Fruit fly (Drosophila melanogaster) whole organism, prepupa: ENCODE results near the gene Tpi.
A peak's percentile ranks its signal among the peaks of the same experiment; 100 is the strongest.

Source experiments
- Blimp-1 ChIP-seq: fragments of 200-800 bp; sonication (Bioruptor generic); optimal IDR thresholded peaks from 3 replicates; lab custom pipeline; 2017; ENCODE audit warnings: missing biosample characterization, missing genetic modification characterization, mild to moderate bottlenecking, moderate library complexity, missing genetic modification reagents
- CG10631 ChIP-seq: fragments of 200-800 bp; sonication (Bioruptor generic); optimal IDR thresholded peaks from 2 replicates; lab custom pipeline; 2016; ENCODE audit warnings: missing biosample characterization, missing genetic modification characterization
- CG11294 ChIP-seq: fragments of 200-800 bp; sonication (Bioruptor generic); IDR thresholded peaks from 2 replicates; pipeline ENCODE4 v1.3.6; 2022; ENCODE audit warnings: missing biosample characterization, missing genetic modification characterization
- CG11762 ChIP-seq: fragments of 200-800 bp; sonication (Bioruptor generic); optimal IDR thresholded peaks from 3 replicates; lab custom pipeline; 2016; ENCODE audit warnings: missing biosample characterization, missing genetic modification characterization; ENCODE audit not compliant: insufficient read depth
- CG11902 ChIP-seq: fragments of 200-800 bp; sonication (Bioruptor generic); optimal IDR thresholded peaks from 3 replicates; lab custom pipeline; 2016; ENCODE audit warnings: missing biosample characterization, missing genetic modification characterization
- CG15336 ChIP-seq: fragments of 200-800 bp; sonication (Bioruptor generic); IDR thresholded peaks from 2 replicates; pipeline ENCODE4 v1.3.6; 2022; ENCODE audit warnings: missing biosample characterization, missing genetic modification characterization
- CG1621 ChIP-seq: fragments of 200-800 bp; sonication (Bioruptor generic); optimal IDR thresholded peaks from 3 replicates; lab custom pipeline; 2018; ENCODE audit warnings: missing biosample characterization, mild to moderate bottlenecking, missing genetic modification characterization
- CG16779 ChIP-seq: fragments of 200-800 bp; sonication (Bioruptor generic); optimal IDR thresholded peaks from 3 replicates; lab custom pipeline; 2017; ENCODE audit warnings: missing biosample characterization, mild to moderate bottlenecking, missing genetic modification characterization
- CG3032 ChIP-seq: fragments of 200-800 bp; optimal IDR thresholded peaks from 2 replicates; lab custom pipeline; 2019; ENCODE audit warnings: missing biosample characterization, mild to moderate bottlenecking, missing genetic modification characterization, moderate library complexity
- CG31627 ChIP-seq: fragments of 200-800 bp; sonication (Bioruptor generic); optimal IDR thresholded peaks from 3 replicates; lab custom pipeline; 2016; ENCODE audit warnings: missing biosample characterization, missing genetic modification characterization
- CG32006 ChIP-seq: fragments of 200-800 bp; sonication (Bioruptor generic); optimal IDR thresholded peaks from 3 replicates; lab custom pipeline; 2017; ENCODE audit warnings: missing biosample characterization, mild to moderate bottlenecking, missing genetic modification characterization
- CG34406 ChIP-seq: fragments of 200-800 bp; sonication (Bioruptor generic); optimal IDR thresholded peaks from 3 replicates; lab custom pipeline; 2016; ENCODE audit warnings: missing biosample characterization, missing genetic modification characterization
- CG3919 ChIP-seq: fragments of 200-800 bp; sonication (Bioruptor generic); optimal IDR thresholded peaks from 3 replicates; lab custom pipeline; 2016; ENCODE audit warnings: missing biosample characterization, missing genetic modification characterization
- CG4318 ChIP-seq: fragments of 200-800 bp; sonication (Bioruptor generic); optimal IDR thresholded peaks from 3 replicates; lab custom pipeline; 2017; ENCODE audit warnings: missing biosample characterization, mild to moderate bottlenecking, missing genetic modification characterization
- CG6163 ChIP-seq: fragments of 200-800 bp; sonication (Bioruptor generic); IDR thresholded peaks from 3 replicates; pipeline ENCODE4 v1.3.6; 2022; ENCODE audit warnings: missing biosample characterization, missing genetic modification characterization
- CG6276 ChIP-seq: fragments of 200-800 bp; sonication (Bioruptor generic); optimal IDR thresholded peaks from 2 replicates; lab custom pipeline; 2017; ENCODE audit warnings: missing biosample characterization, mild to moderate bottlenecking, missing genetic modification characterization
- CG6792 ChIP-seq: fragments of 200-800 bp; sonication (Bioruptor generic); optimal IDR thresholded peaks from 3 replicates; lab custom pipeline; 2016; ENCODE audit warnings: missing biosample characterization, missing genetic modification characterization
- CG6854 ChIP-seq: fragments of 200-800 bp; sonication (Bioruptor generic); optimal IDR thresholded peaks from 2 replicates; lab custom pipeline; 2017; ENCODE audit warnings: missing biosample characterization, mild to moderate bottlenecking, missing genetic modification characterization
- CG7368 ChIP-seq: fragments of 200-800 bp; sonication (Bioruptor generic); optimal IDR thresholded peaks from 3 replicates; lab custom pipeline; 2016; ENCODE audit warnings: missing biosample characterization, missing genetic modification characterization
- CG8119 ChIP-seq: fragments of 200-800 bp; sonication (Bioruptor generic); IDR thresholded peaks from 3 replicates; pipeline ENCODE4 v1.3.6; 2022; ENCODE audit warnings: missing biosample characterization, missing genetic modification characterization
- CG8632 ChIP-seq: fragments of 200-800 bp; sonication (Bioruptor generic); optimal IDR thresholded peaks from 3 replicates; lab custom pipeline; 2016; ENCODE audit warnings: missing biosample characterization, missing genetic modification characterization
- CG9139 ChIP-seq: fragments of 200-800 bp; sonication (Bioruptor generic); optimal IDR thresholded peaks from 3 replicates; lab custom pipeline; 2017; ENCODE audit warnings: missing biosample characterization, mild to moderate bottlenecking, missing genetic modification characterization
- Eip75B ChIP-seq: fragments of 200-800 bp; sonication (Bioruptor generic); optimal IDR thresholded peaks from 3 replicates; lab custom pipeline; 2016; ENCODE audit warnings: missing biosample characterization, missing genetic modification characterization
- Eip78C ChIP-seq: fragments of 200-800 bp; sonication (Bioruptor generic); peaks from one replicate; lab custom pipeline; 2016; ENCODE audit warnings: missing biosample characterization, missing genetic modification characterization
- Eip93F ChIP-seq: fragments of 200-800 bp; sonication (Bioruptor generic); optimal IDR thresholded peaks from 2 replicates; lab custom pipeline; 2016; ENCODE audit warnings: missing biosample characterization, mild to moderate bottlenecking, missing genetic modification characterization
- Gug ChIP-seq: fragments of 200-800 bp; sonication (Bioruptor generic); IDR thresholded peaks from 2 replicates; pipeline ENCODE4 v1.3.6; 2022; ENCODE audit warnings: missing biosample characterization, missing genetic modification characterization
- Hr38 ChIP-seq: sonication (Bioruptor generic); optimal IDR thresholded peaks from 2 replicates; lab custom pipeline; 2016; ENCODE audit warnings: missing biosample characterization, missing genetic modification characterization
- Hr39 ChIP-seq: fragments of 200-800 bp; sonication (Bioruptor generic); optimal IDR thresholded peaks from 2 replicates; lab custom pipeline; 2016; ENCODE audit warnings: missing biosample characterization, missing genetic modification characterization
- Hr4 ChIP-seq: fragments of 200-800 bp; sonication (Bioruptor generic); optimal IDR thresholded peaks from 3 replicates; lab custom pipeline; 2016; ENCODE audit warnings: missing biosample characterization, missing genetic modification characterization
- Lpt ChIP-seq: fragments of 200-800 bp; sonication (Bioruptor generic); optimal IDR thresholded peaks from 3 replicates; lab custom pipeline; 2016; ENCODE audit warnings: missing biosample characterization, missing genetic modification characterization
- OdsH ChIP-seq: fragments of 200-800 bp; sonication (Bioruptor generic); optimal IDR thresholded peaks from 3 replicates; lab custom pipeline; 2016; ENCODE audit warnings: missing biosample characterization, missing genetic modification characterization
- Sox102F ChIP-seq: fragments of 200-800 bp; sonication (Bioruptor generic); optimal IDR thresholded peaks from 2 replicates; lab custom pipeline; 2016; ENCODE audit warnings: missing biosample characterization, mild to moderate bottlenecking, missing genetic modification characterization
- Sox14 ChIP-seq: fragments of 200-800 bp; sonication (Bioruptor generic); optimal IDR thresholded peaks from 3 replicates; lab custom pipeline; 2016; ENCODE audit warnings: missing biosample characterization, missing genetic modification characterization
- achi ChIP-seq: fragments of 200-800 bp; sonication (Bioruptor generic); optimal IDR thresholded peaks from 3 replicates; lab custom pipeline; 2016; ENCODE audit warnings: missing biosample characterization, missing genetic modification characterization
- acj6 ChIP-seq: fragments of 200-800 bp; sonication (Bioruptor generic); optimal IDR thresholded peaks from 3 replicates; lab custom pipeline; 2016; ENCODE audit warnings: missing biosample characterization, missing genetic modification characterization
- cyc ChIP-seq: fragments of 200-800 bp; sonication (Bioruptor generic); optimal IDR thresholded peaks from 3 replicates; lab custom pipeline; 2016; ENCODE audit warnings: missing biosample characterization, missing genetic modification characterization
- dac ChIP-seq: fragments of 200-800 bp; sonication (Bioruptor generic); optimal IDR thresholded peaks from 2 replicates; lab custom pipeline; 2017; ENCODE audit warnings: missing biosample characterization, mild to moderate bottlenecking, missing genetic modification characterization
- dsx ChIP-seq: fragments of 200-800 bp; optimal IDR thresholded peaks from 3 replicates; lab custom pipeline; 2019; ENCODE audit warnings: missing biosample characterization, mild to moderate bottlenecking, missing genetic modification characterization, moderate library complexity; ENCODE audit not compliant: poor library complexity, severe bottlenecking
- eg ChIP-seq: fragments of 200-800 bp; sonication (Bioruptor generic); IDR thresholded peaks from 3 replicates; pipeline ENCODE4 v1.3.6; 2022; ENCODE audit warnings: missing biosample characterization, missing genetic modification characterization
- esn ChIP-seq: fragments of 200-800 bp; sonication (Bioruptor generic); optimal IDR thresholded peaks from 2 replicates; lab custom pipeline; 2016; ENCODE audit warnings: missing biosample characterization, mild to moderate bottlenecking, missing genetic modification characterization, moderate library complexity
- fd59A ChIP-seq: fragments of 200-800 bp; sonication (Bioruptor generic); optimal IDR thresholded peaks from 2 replicates; lab custom pipeline; 2017; ENCODE audit warnings: missing biosample characterization, mild to moderate bottlenecking, missing genetic modification characterization, missing genetic modification reagents
- fd85E ChIP-seq: fragments of 200-800 bp; sonication (Bioruptor generic); optimal IDR thresholded peaks from 3 replicates; lab custom pipeline; 2016; ENCODE audit warnings: missing biosample characterization, missing genetic modification characterization
- lz ChIP-seq: fragments of 200-800 bp; sonication (Bioruptor generic); optimal IDR thresholded peaks from 3 replicates; lab custom pipeline; 2016; ENCODE audit warnings: missing biosample characterization, missing genetic modification characterization
- net ChIP-seq: fragments of 200-800 bp; sonication (Bioruptor generic); optimal IDR thresholded peaks from 3 replicates; lab custom pipeline; 2016; ENCODE audit warnings: missing biosample characterization, missing genetic modification characterization
- pdm3 ChIP-seq: fragments of 200-800 bp; sonication (Bioruptor generic); optimal IDR thresholded peaks from 3 replicates; lab custom pipeline; 2016; ENCODE audit warnings: missing biosample characterization, missing genetic modification characterization
- salr ChIP-seq, 2 experiments: fragments of 200-800 bp; sonication (Bioruptor generic); optimal IDR thresholded peaks; 3 replicates each; lab custom pipeline; 2016 to 2018; ENCODE audit warnings: missing biosample characterization in 2 of 2, missing genetic modification characterization in 2 of 2, mild to moderate bottlenecking in 1 of 2
- spab ChIP-seq: fragments of 200-800 bp; sonication (Bioruptor generic); optimal IDR thresholded peaks from 2 replicates; lab custom pipeline; 2017; ENCODE audit warnings: missing biosample characterization, mild to moderate bottlenecking, missing genetic modification characterization, missing genetic modification reagents
- ss ChIP-seq, 2 experiments: fragments of 200-800 bp; sonication (Bioruptor generic); optimal IDR thresholded peaks; 2 replicates in 1 of 2; 3 replicates in 1 of 2; lab custom pipeline; 2017 to 2018; ENCODE audit warnings: mild to moderate bottlenecking in 2 of 2, missing biosample characterization in 2 of 2, missing genetic modification characterization in 2 of 2, moderate library complexity in 1 of 2
- svp ChIP-seq: fragments of 200-800 bp; sonication (Bioruptor generic); peaks from one replicate; lab custom pipeline; 2016; ENCODE audit warnings: missing biosample characterization, missing genetic modification characterization
- vri ChIP-seq: fragments of 200-800 bp; sonication (Bioruptor generic); optimal IDR thresholded peaks from 3 replicates; lab custom pipeline; 2016; ENCODE audit warnings: missing biosample characterization, mild to moderate bottlenecking, missing genetic modification characterization

Gene Tpi

dm6 chr3R:30134063-30135047, at the start of gene Tpi:
Gene Tpi (minus strand): TSS chr3R:30134599.
- TF ChIP-seq achi (GFP tag; lab: Kevin White, UChicago) = no peak
- peak; percentile 73 for TF ChIP-seq OdsH (GFP tag; lab: Kevin White, UChicago)
- peak; percentile 73 for TF ChIP-seq CG32006 (GFP tag; lab: Kevin White, UChicago)
- no peak for TF ChIP-seq Lpt (GFP tag; lab: Kevin White, UChicago)
- peak; percentile 69 for TF ChIP-seq acj6 (GFP tag; lab: Kevin White, UChicago)
- TF ChIP-seq net = peak; percentile 70
- TF ChIP-seq CG34406 (GFP tag; lab: Kevin White, UChicago) = peak; percentile 55
- TF ChIP-seq CG1621 = peak; percentile 72
- TF ChIP-seq CG31627 (GFP tag; lab: Kevin White, UChicago) = peak; percentile 59
- no peak for TF ChIP-seq dsx (GFP tag; lab: Kevin White, UChicago)
- no peak for TF ChIP-seq fd59A (GFP tag; lab: Kevin White, UChicago)
- TF ChIP-seq Sox14 (GFP tag; lab: Kevin White, UChicago) = peak; percentile 69
- TF ChIP-seq CG11762 (GFP tag; lab: Kevin White, UChicago) = no peak
- peak; percentile 34 for TF ChIP-seq CG8632 (GFP tag; lab: Kevin White, UChicago)
- TF ChIP-seq Hr38 (GFP tag; lab: Kevin White, UChicago) = no peak
- TF ChIP-seq Eip93F (GFP tag; lab: Kevin White, UChicago) = no peak
- peak; percentile 62 for TF ChIP-seq CG10631
- TF ChIP-seq CG11294 (GFP tag; lab: Robert Waterston, UW) = no peak
- no peak for TF ChIP-seq CG3919 (GFP tag; lab: Kevin White, UChicago)
- peak; percentile 65 for TF ChIP-seq lz (GFP tag; lab: Kevin White, UChicago)
- TF ChIP-seq Eip78C (GFP tag; lab: Kevin White, UChicago) = peak; percentile 38
- TF ChIP-seq CG6854 = no peak
- TF ChIP-seq CG6276 (GFP tag; lab: Kevin White, UChicago) = no peak
- peak; percentile 81 for TF ChIP-seq CG15336 (GFP tag; lab: Robert Waterston, UW)
- peak; percentile 78 for TF ChIP-seq pdm3
- no peak for TF ChIP-seq salr (GFP tag; optimal IDR thresholded peaks at IDR 0.05; lab: Kevin White, UChicago)
- peak; percentile 16 for TF ChIP-seq CG7368 (GFP tag; lab: Kevin White, UChicago)
- TF ChIP-seq cyc = no peak
- no peak for TF ChIP-seq dac (GFP tag; lab: Kevin White, UChicago)
- no peak for TF ChIP-seq ss (GFP tag; optimal IDR thresholded peaks at IDR 0.05; lab: Kevin White, UChicago)
- peak; percentile 66 for TF ChIP-seq CG6163 (GFP tag; lab: Robert Waterston, UW)
- peak; percentile 27 for TF ChIP-seq Eip75B (GFP tag; lab: Kevin White, UChicago)
- no peak for TF ChIP-seq fd85E (GFP tag; lab: Kevin White, UChicago)
- TF ChIP-seq Hr4 (GFP tag; lab: Kevin White, UChicago) = peak; percentile 86
- no peak for TF ChIP-seq Blimp-1 (GFP tag; lab: Kevin White, UChicago)
- TF ChIP-seq CG4318 = no peak
- TF ChIP-seq CG8119 = peak; percentile 63
- peak; percentile 72 for TF ChIP-seq eg (GFP tag; lab: Robert Waterston, UW)
- no peak for TF ChIP-seq CG9139 (GFP tag; lab: Kevin White, UChicago)
- peak; percentile 50 for TF ChIP-seq CG6792 (GFP tag; lab: Kevin White, UChicago)
- no peak for TF ChIP-seq CG3032 (tag; lab: Kevin White, UChicago)
- peak; percentile 53 for TF ChIP-seq vri (GFP tag; lab: Kevin White, UChicago)
- TF ChIP-seq esn = peak; percentile 70
- no peak for TF ChIP-seq spab
- TF ChIP-seq CG16779 (tag; lab: Kevin White, UChicago) = peak; percentile 1
- peak; percentile 80 for TF ChIP-seq Sox102F (GFP tag; lab: Kevin White, UChicago)
- TF ChIP-seq Gug (GFP tag; lab: Robert Waterston, UW) = no peak
- TF ChIP-seq CG11902 (GFP tag; lab: Kevin White, UChicago) = no peak
- TF ChIP-seq Hr39 = peak; percentile 69
- TF ChIP-seq svp (GFP tag; lab: Kevin White, UChicago) = peak; percentile 93
